Worm (Caenorhabditis elegans) whole organism, L4 larva: Measurements from ENCODE around the gene F45E1.5.

Experiments
- F10B5.3 ChIP-seq: sonication (generic microtip); optimal IDR thresholded peaks from 2 replicates; lab custom pipeline; 2016; ENCODE audit warnings: mild to moderate bottlenecking, missing genetic modification characterization, missing compliant biosample characterization
- F44E2.7 ChIP-seq: fragments of 200-800 bp; sonication (Bioruptor generic); IDR thresholded peaks from 2 replicates; pipeline ENCODE4 v2.1.2; 2022; ENCODE audit warnings: missing genetic modification characterization, missing compliant biosample characterization
- F49E8.2 ChIP-seq: sonication (generic microtip); optimal IDR thresholded peaks from 2 replicates; lab custom pipeline; 2016; ENCODE audit warnings: missing compliant biosample characterization, mild to moderate bottlenecking, missing genetic modification characterization, borderline replicate concordance
- Y48G9A.11 ChIP-seq: fragments of 200-800 bp; sonication (Bioruptor generic); IDR thresholded peaks from 2 replicates; pipeline ENCODE4 v1.3.6; 2022; ENCODE audit warnings: missing genetic modification reagents, missing genetic modification characterization, missing compliant biosample characterization
- Y5F2A.4 ChIP-seq: fragments of 200-800 bp; sonication (Bioruptor generic); optimal IDR thresholded peaks from 2 replicates; lab custom pipeline; 2018; ENCODE audit warnings: mild to moderate bottlenecking, missing genetic modification characterization, missing compliant biosample characterization
- Y75B8A.6 ChIP-seq: fragments of 200-800 bp; sonication (Bioruptor generic); IDR thresholded peaks from 2 replicates; pipeline ENCODE4 v1.3.6; 2022; ENCODE audit warnings: missing genetic modification reagents, missing genetic modification characterization, missing compliant biosample characterization
- ZK337.2 ChIP-seq: fragments of 200-800 bp; sonication (Bioruptor generic); IDR thresholded peaks from 2 replicates; pipeline ENCODE4 v1.3.6; 2022; ENCODE audit warnings: missing genetic modification reagents, missing genetic modification characterization, missing compliant biosample characterization
- ZK546.5 ChIP-seq, 2 experiments: sonication (generic microtip); optimal IDR thresholded peaks; 2 replicates each; lab custom pipeline; 2017; ENCODE audit warnings: missing biosample characterization in 2 of 2, missing genetic modification characterization in 2 of 2
- aha-1 ChIP-seq: fragments of 150-350 bp; peaks from one replicate; lab custom pipeline; 2014; ENCODE audit warnings: missing biosample characterization, missing genetic modification characterization
- ama-1 ChIP-seq: fragments of 150-350 bp; optimal IDR thresholded peaks from 2 replicates; lab custom pipeline; 2014; ENCODE audit warnings: inconsistent platforms, mixed read lengths
- arid-1 ChIP-seq: fragments of 200-800 bp; sonication (Bioruptor generic); conservative IDR thresholded peaks from 2 replicates; pipeline ENCODE4 v1.3.6; 2022; ENCODE audit warnings: missing genetic modification reagents, missing genetic modification characterization, missing compliant biosample characterization
- ceh-20 ChIP-seq: fragments of 200-800 bp; sonication (Bioruptor generic); IDR thresholded peaks from 2 replicates; pipeline ENCODE4 v1.3.6; 2022; ENCODE audit warnings: missing genetic modification reagents, missing genetic modification characterization, missing compliant biosample characterization
- ceh-28 ChIP-seq: fragments of 150-350 bp; optimal IDR thresholded peaks from 2 replicates; lab custom pipeline; 2014; ENCODE audit warnings: missing biosample characterization, missing genetic modification reagents, missing genetic modification characterization
- ceh-32 ChIP-seq: sonication (generic microtip); optimal IDR thresholded peaks from 2 replicates; lab custom pipeline; 2016; ENCODE audit warnings: mild to moderate bottlenecking, missing genetic modification characterization, missing compliant biosample characterization; ENCODE audit not compliant: poor library complexity
- ceh-44 ChIP-seq: fragments of 200-800 bp; sonication (Bioruptor generic); IDR thresholded peaks from 2 replicates; pipeline ENCODE4 v1.3.6; 2022; ENCODE audit warnings: missing genetic modification reagents, missing genetic modification characterization, missing compliant biosample characterization
- ceh-82 ChIP-seq: sonication (generic microtip); optimal IDR thresholded peaks from 2 replicates; lab custom pipeline; 2017; ENCODE audit warnings: missing biosample characterization, missing genetic modification characterization
- daf-8 ChIP-seq: fragments of 200-800 bp; sonication (Bioruptor generic); IDR thresholded peaks from 2 replicates; pipeline ENCODE4 v1.3.6; 2022; ENCODE audit warnings: missing genetic modification characterization, missing compliant biosample characterization
- dpl-1 ChIP-seq: fragments of 150-350 bp; optimal IDR thresholded peaks from 2 replicates; lab custom pipeline; 2014; ENCODE audit warnings: missing biosample characterization, missing genetic modification reagents, missing genetic modification characterization
- dve-1 ChIP-seq: sonication (generic microtip); optimal IDR thresholded peaks from 2 replicates; lab custom pipeline; 2017; ENCODE audit warnings: antibody characterized with exemption, mild to moderate bottlenecking, missing genetic modification characterization, missing compliant biosample characterization; ENCODE audit not compliant: insufficient read depth
- egl-27 ChIP-seq: sonication (generic microtip); optimal IDR thresholded peaks from 3 replicates; lab custom pipeline; 2017; ENCODE audit warnings: missing biosample characterization, missing genetic modification reagents, missing genetic modification characterization
- gei-8 ChIP-seq: fragments of 200-800 bp; sonication (Bioruptor generic); optimal IDR thresholded peaks from 2 replicates; lab custom pipeline; 2018; ENCODE audit warnings: mild to moderate bottlenecking, missing genetic modification characterization, missing compliant biosample characterization
- hif-1 ChIP-seq, 2 experiments: sonication (generic microtip); optimal IDR thresholded peaks; 2 replicates each; lab custom pipeline; 2016 to 2017; ENCODE audit warnings: missing compliant biosample characterization in 2 of 2, missing genetic modification characterization in 2 of 2, missing genetic modification reagents in 2 of 2, missing genotype in 2 of 2, mild to moderate bottlenecking in 1 of 2
- hlh-11 ChIP-seq: fragments of 200-800 bp; sonication (Bioruptor generic); optimal IDR thresholded peaks from 2 replicates; lab custom pipeline; 2018; ENCODE audit warnings: mild to moderate bottlenecking, missing genetic modification characterization, missing compliant biosample characterization
- hmg-1.1 ChIP-seq: fragments of 200-800 bp; sonication (Bioruptor generic); IDR thresholded peaks from 2 replicates; pipeline ENCODE4 v1.3.6; 2022; ENCODE audit warnings: missing genetic modification reagents, missing genetic modification characterization, missing compliant biosample characterization
- lin-13 ChIP-seq: fragments of 150-350 bp; optimal IDR thresholded peaks from 2 replicates; lab custom pipeline; 2014; ENCODE audit warnings: missing biosample characterization, missing genetic modification reagents, missing genetic modification characterization
- lin-15B ChIP-seq: fragments of 150-350 bp; sonication (generic microtip); optimal IDR thresholded peaks from 3 replicates; lab custom pipeline; 2014; ENCODE audit warnings: missing biosample characterization, missing genetic modification characterization
- madf-9 ChIP-seq: fragments of 200-800 bp; sonication (Bioruptor generic); conservative IDR thresholded peaks from 2 replicates; pipeline ENCODE4 v1.3.6; 2022; ENCODE audit warnings: missing genetic modification reagents, missing genetic modification characterization, missing compliant biosample characterization
- mdt-29 ChIP-seq: fragments of 200-800 bp; sonication (Bioruptor generic); IDR thresholded peaks from 2 replicates; pipeline ENCODE4 v1.3.6; 2022; ENCODE audit warnings: missing genetic modification reagents, missing genetic modification characterization, missing compliant biosample characterization
- mep-1 ChIP-seq: fragments of 150-350 bp; sonication (generic microtip); optimal IDR thresholded peaks from 3 replicates; lab custom pipeline; 2014; ENCODE audit warnings: missing biosample characterization, missing genetic modification characterization
- mes-2 ChIP-seq: sonication (generic microtip); optimal IDR thresholded peaks from 2 replicates; lab custom pipeline; 2016; ENCODE audit warnings: missing genotype, mild to moderate bottlenecking, missing genetic modification characterization, missing compliant biosample characterization; ENCODE audit not compliant: poor library complexity, severe bottlenecking
- mxl-2 ChIP-seq: fragments of 200-800 bp; sonication (Bioruptor generic); conservative IDR thresholded peaks from 2 replicates; pipeline ENCODE4 v1.3.6; 2022; ENCODE audit warnings: missing genetic modification reagents, missing genetic modification characterization, missing compliant biosample characterization
- mxl-3 ChIP-seq: fragments of 200-800 bp; sonication (Bioruptor generic); optimal IDR thresholded peaks from 2 replicates; lab custom pipeline; 2018; ENCODE audit warnings: mild to moderate bottlenecking, missing genetic modification characterization, missing compliant biosample characterization
- nhr-10 ChIP-seq: fragments of 150-350 bp; optimal IDR thresholded peaks from 2 replicates; lab custom pipeline; 2014; ENCODE audit warnings: missing biosample characterization, missing genetic modification characterization
- nhr-111 ChIP-seq: fragments of 200-800 bp; sonication (Bioruptor generic); optimal IDR thresholded peaks from 2 replicates; lab custom pipeline; 2018; ENCODE audit warnings: mild to moderate bottlenecking, missing genetic modification characterization, missing compliant biosample characterization
- nhr-237 ChIP-seq: sonication (generic microtip); optimal IDR thresholded peaks from 2 replicates; lab custom pipeline; 2017; ENCODE audit warnings: missing biosample characterization, missing genetic modification characterization
- nhr-28 ChIP-seq: fragments of 150-350 bp; optimal IDR thresholded peaks from 2 replicates; lab custom pipeline; 2014; ENCODE audit warnings: missing biosample characterization, missing genetic modification characterization
- nhr-42 ChIP-seq: fragments of 200-800 bp; sonication (Bioruptor generic); IDR thresholded peaks from 2 replicates; pipeline ENCODE4 v1.3.6; 2022; ENCODE audit warnings: missing genetic modification characterization, missing compliant biosample characterization
- nhr-6 ChIP-seq: fragments of 150-350 bp; optimal IDR thresholded peaks from 2 replicates; lab custom pipeline; 2014; ENCODE audit warnings: missing biosample characterization, missing genetic modification characterization
- nhr-77 ChIP-seq: fragments of 150-350 bp; optimal IDR thresholded peaks from 2 replicates; lab custom pipeline; 2014; ENCODE audit warnings: missing biosample characterization, missing genetic modification characterization
- pha-4 ChIP-seq, 2 experiments: fragments of 150-350 bp in 1 of 2; fragments of 200-800 bp in 1 of 2; sonication (Bioruptor generic) in 1 of 2; IDR thresholded peaks in 1 of 2; optimal IDR thresholded peaks in 1 of 2; 2 replicates each; pipeline versions ENCODE4 v1.3.6 to Lab custom; 2014 to 2022; ENCODE audit warnings: missing genetic modification characterization in 2 of 2, missing genetic modification reagents in 2 of 2, missing biosample characterization in 1 of 2, missing compliant biosample characterization in 1 of 2
- pqm-1 ChIP-seq: sonication (generic microtip); optimal IDR thresholded peaks from 2 replicates; lab custom pipeline; 2017; ENCODE audit warnings: missing biosample characterization, missing genetic modification characterization
- sdz-12 ChIP-seq: fragments of 200-800 bp; sonication (Bioruptor generic); optimal IDR thresholded peaks from 2 replicates; lab custom pipeline; 2018; ENCODE audit warnings: mild to moderate bottlenecking, missing genetic modification characterization, missing compliant biosample characterization
- snpc-4 ChIP-seq: fragments of 150-350 bp; optimal IDR thresholded peaks from 2 replicates; lab custom pipeline; 2014; ENCODE audit warnings: missing biosample characterization, missing genetic modification characterization
- spr-3 ChIP-seq: fragments of 200-800 bp; sonication (Bioruptor generic); optimal IDR thresholded peaks from 2 replicates; lab custom pipeline; 2018; ENCODE audit warnings: mild to moderate bottlenecking, missing genetic modification characterization, missing compliant biosample characterization
- unc-130 ChIP-seq: sonication (generic microtip); optimal IDR thresholded peaks from 2 replicates; lab custom pipeline; 2016; ENCODE audit warnings: missing genetic modification reagents, missing genetic modification characterization, missing compliant biosample characterization
- unc-62 ChIP-seq, 3 experiments: fragments of 150-350 bp in 1 of 3; sonication (generic microtip); optimal IDR thresholded peaks in 2 of 3; peaks in 1 of 3; 1 replicate in 1 of 3; 2 replicates in 2 of 3; lab custom pipeline; 2014 to 2017; ENCODE audit warnings: missing biosample characterization in 3 of 3, missing genetic modification characterization in 3 of 3, missing genetic modification reagents in 3 of 3, missing genotype in 1 of 3
- zfp-2 ChIP-seq: sonication (generic microtip); optimal IDR thresholded peaks from 2 replicates; lab custom pipeline; 2016; ENCODE audit warnings: mild to moderate bottlenecking, missing genetic modification characterization, missing compliant biosample characterization
- ztf-11 ChIP-seq: fragments of 150-350 bp; optimal IDR thresholded peaks from 2 replicates; lab custom pipeline; 2014; ENCODE audit warnings: missing biosample characterization, missing genetic modification characterization

Gene F45E1.5

DNA sequence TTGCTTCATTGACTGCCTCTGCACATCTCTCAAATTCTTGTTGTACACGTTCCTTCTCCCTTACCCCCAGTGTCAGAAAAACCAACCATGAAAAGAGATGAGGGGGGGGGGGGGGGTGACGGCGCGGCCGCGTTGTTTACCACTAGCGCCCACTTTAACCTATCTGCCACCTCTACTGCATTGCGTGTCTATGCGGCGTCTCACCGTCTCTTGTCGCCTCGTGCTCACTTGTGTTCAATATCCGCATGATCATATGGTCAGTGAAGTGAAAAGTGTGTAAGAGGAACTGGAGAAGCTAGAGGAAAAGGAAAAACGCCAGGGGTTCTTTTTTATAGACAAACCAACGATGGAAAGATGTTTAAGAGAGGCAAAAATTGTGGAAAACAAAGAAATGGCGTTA lies 43.2 kb downstream of the F45E1.5 start (continued):
- TF ChIP-seq ceh-32 (no peak), nhr-28 (peak; percentile 79), hmg-1.1 (GFP tag; lab: Robert Waterston, UW) (peak; percentile 87), nhr-10 (tag; lab: Kevin White, UChicago) (peak; percentile 84), pha-4 (GFP tag; IDR thresholded peaks at IDR 0.05; lab: Robert Waterston, UW) (peak; percentile 85), pha-4 (tag; optimal IDR thresholded peaks at IDR 0.05; lab: Kevin White, UChicago) (peak; percentile 27), ZK546.5 (tag; optimal IDR thresholded peaks at IDR 0.05; lab: Kevin White, UChicago) (no peak), Y75B8A.6 (0 out of 2 replicates have a peak, but pooled peaks have one; percentile 46), gei-8 (GFP tag; lab: Kevin White, UChicago) (peak; percentile 81), mes-2 (peak; percentile 73), ceh-28 (tag; lab: Kevin White, UChicago) (peak; percentile 63), zfp-2 (tag; lab: Kevin White, UChicago) (no peak), mxl-2 (GFP tag; lab: Robert Waterston, UW) (peak; percentile 50; the same call in 1 of the 2 replicates), sdz-12 (GFP tag; lab: Kevin White, UChicago) (peak; percentile 35), hlh-11 (tag; lab: Kevin White, UChicago) (peak; percentile 98), pqm-1 (tag; lab: Kevin White, UChicago) (peak; percentile 24), unc-130 (GFP tag; lab: Kevin White, UChicago) (no peak), F49E8.2 (tag; lab: Kevin White, UChicago) (no peak), ama-1 (peak; percentile 74), F10B5.3 (tag; lab: Kevin White, UChicago) (no peak), unc-62 (GFP tag; optimal IDR thresholded peaks at IDR 0.05 in 1 of 2; lab: Kevin White, UChicago) (peak in 1 of 2 experiments; percentile 63), unc-62 (tag; optimal IDR thresholded peaks at IDR 0.05; lab: Kevin White, UChicago) (no peak), nhr-111 (GFP tag; lab: Kevin White, UChicago) (peak; percentile 18), arid-1 (GFP tag; lab: Robert Waterston, UW) (peak; percentile 65; the same call in 1 of the 2 replicates), nhr-6 (tag; lab: Kevin White, UChicago) (peak; percentile 87), lin-13 (GFP tag; lab: Kevin White, UChicago) (peak; percentile 59), mdt-29 (GFP tag; lab: Robert Waterston, UW) (peak; percentile 55; the same call in 1 of the 2 replicates), aha-1 (tag; lab: Kevin White, UChicago) (peak; percentile 97), ceh-82 (tag; lab: Kevin White, UChicago) (no peak), madf-9 (GFP tag; lab: Robert Waterston, UW) (peak; percentile 67)

- TF ChIP-seq nhr-77 (tag; lab: Kevin White, UChicago) (no peak), zfp-2 (tag; lab: Kevin White, UChicago) (no peak), mep-1 (tag; lab: Kevin White, UChicago) (peak; percentile 88), hlh-11 (tag; lab: Kevin White, UChicago) (peak; percentile 90), ceh-28 (tag; lab: Kevin White, UChicago) (peak; percentile 44), nhr-237 (no peak), dpl-1 (GFP tag; lab: Kevin White, UChicago) (peak; percentile 25), hmg-1.1 (GFP tag; lab: Robert Waterston, UW) (peak; percentile 81), ceh-44 (no peak), dve-1 (tag; lab: Kevin White, UChicago) (peak; percentile 74), egl-27 (tag; lab: Kevin White, UChicago) (no peak), mxl-3 (GFP tag; lab: Kevin White, UChicago) (peak; percentile 21), Y48G9A.11 (GFP tag; lab: Robert Waterston, UW) (no peak), gei-8 (GFP tag; lab: Kevin White, UChicago) (peak; percentile 29), daf-8 (GFP tag; lab: Robert Waterston, UW) (no peak), hif-1 (tag; optimal IDR thresholded peaks at IDR 0.05; lab: Kevin White, UChicago) (peak; percentile 17 to 88), F44E2.7 (GFP tag; lab: Robert Waterston, UW) (no peak), nhr-111 (GFP tag; lab: Kevin White, UChicago) (no peak), spr-3 (GFP tag; lab: Kevin White, UChicago) (no peak), ZK546.5 (tag; optimal IDR thresholded peaks at IDR 0.05; lab: Kevin White, UChicago) (no peak), ztf-11 (tag; lab: Kevin White, UChicago) (no peak), ama-1 (peak; percentile 62), ceh-20 (peak; percentile 91), Y75B8A.6 (no peak), mxl-2 (GFP tag; lab: Robert Waterston, UW) (no peak), Y5F2A.4 (no peak), nhr-42 (no peak), lin-15B (no peak), snpc-4 (no peak), ZK337.2 (GFP tag; lab: Robert Waterston, UW) (0 out of 2 replicates have a peak, but pooled peaks have one; percentile 28)
Measured at ce11 chrX:8021609-8022008, 45.1 kb downstream of the F45E1.5 start.
